Worm (Caenorhabditis elegans) whole organism, L4 larva: Measurements from ENCODE around the gene R05G6.5.

ENCODE experiments used
- F26F4.8 ChIP-seq: fragments of 200-800 bp; sonication (Bioruptor generic); conservative IDR thresholded peaks from 2 replicates; pipeline ENCODE4 v1.3.6; 2022; ENCODE audit warnings: missing genetic modification characterization, missing compliant biosample characterization
- F44E2.7 ChIP-seq: fragments of 200-800 bp; sonication (Bioruptor generic); IDR thresholded peaks from 2 replicates; pipeline ENCODE4 v2.1.2; 2022; ENCODE audit warnings: missing genetic modification characterization, missing compliant biosample characterization
- T20F7.1 ChIP-seq: fragments of 200-800 bp; sonication (Bioruptor generic); optimal IDR thresholded peaks from 2 replicates; lab custom pipeline; 2018; ENCODE audit warnings: mild to moderate bottlenecking, missing genetic modification characterization, missing compliant biosample characterization
- T26A8.4 ChIP-seq: fragments of 200-800 bp; sonication (Bioruptor generic); IDR thresholded peaks from 2 replicates; pipeline ENCODE4 v1.3.6; 2022; ENCODE audit warnings: missing genetic modification characterization, missing compliant biosample characterization
- Y105C5A.15 ChIP-seq: fragments of 200-800 bp; sonication (Bioruptor generic); IDR thresholded peaks from 2 replicates; pipeline ENCODE4 v1.3.6; 2022; ENCODE audit warnings: missing genetic modification characterization, missing compliant biosample characterization
- Y5F2A.4 ChIP-seq: fragments of 200-800 bp; sonication (Bioruptor generic); optimal IDR thresholded peaks from 2 replicates; lab custom pipeline; 2018; ENCODE audit warnings: mild to moderate bottlenecking, missing genetic modification characterization, missing compliant biosample characterization
- ama-1 ChIP-seq: fragments of 150-350 bp; optimal IDR thresholded peaks from 2 replicates; lab custom pipeline; 2014; ENCODE audit warnings: inconsistent platforms, mixed read lengths
- ceh-20 ChIP-seq: fragments of 200-800 bp; sonication (Bioruptor generic); IDR thresholded peaks from 2 replicates; pipeline ENCODE4 v1.3.6; 2022; ENCODE audit warnings: missing genetic modification reagents, missing genetic modification characterization, missing compliant biosample characterization
- ceh-28 ChIP-seq: fragments of 150-350 bp; optimal IDR thresholded peaks from 2 replicates; lab custom pipeline; 2014; ENCODE audit warnings: missing biosample characterization, missing genetic modification reagents, missing genetic modification characterization
- ceh-32 ChIP-seq: sonication (generic microtip); optimal IDR thresholded peaks from 2 replicates; lab custom pipeline; 2016; ENCODE audit warnings: mild to moderate bottlenecking, missing genetic modification characterization, missing compliant biosample characterization; ENCODE audit not compliant: poor library complexity
- ces-1 ChIP-seq: fragments of 150-350 bp; sonication (generic microtip); optimal IDR thresholded peaks from 4 replicates; lab custom pipeline; 2014; ENCODE audit warnings: missing biosample characterization, missing genetic modification reagents, missing genetic modification characterization
- daf-16 ChIP-seq, 3 experiments: sonication (generic microtip); optimal IDR thresholded peaks; 2 replicates each; lab custom pipeline; 2016 to 2017; ENCODE audit warnings: missing genetic modification characterization in 3 of 3, missing genetic modification reagents in 3 of 3, mild to moderate bottlenecking in 2 of 3, missing compliant biosample characterization in 2 of 3, missing biosample characterization in 1 of 3, moderate library complexity in 1 of 3
- dmd-6 ChIP-seq: fragments of 200-800 bp; sonication (Bioruptor generic); IDR thresholded peaks from 2 replicates; pipeline ENCODE4 v1.3.6; 2022; ENCODE audit warnings: missing genetic modification reagents, missing genetic modification characterization, missing compliant biosample characterization
- dmd-8 ChIP-seq: fragments of 200-800 bp; sonication (Bioruptor generic); IDR thresholded peaks from 2 replicates; pipeline ENCODE4 v1.3.6; 2022; ENCODE audit warnings: missing genetic modification characterization, missing compliant biosample characterization
- dpl-1 ChIP-seq: fragments of 150-350 bp; optimal IDR thresholded peaks from 2 replicates; lab custom pipeline; 2014; ENCODE audit warnings: missing biosample characterization, missing genetic modification reagents, missing genetic modification characterization
- duxl-1 ChIP-seq: sonication (generic microtip); optimal IDR thresholded peaks from 2 replicates; lab custom pipeline; 2016; ENCODE audit warnings: mild to moderate bottlenecking, missing genetic modification characterization, moderate library complexity, missing compliant biosample characterization; ENCODE audit not compliant: poor library complexity
- dve-1 ChIP-seq: sonication (generic microtip); optimal IDR thresholded peaks from 2 replicates; lab custom pipeline; 2017; ENCODE audit warnings: antibody characterized with exemption, mild to moderate bottlenecking, missing genetic modification characterization, missing compliant biosample characterization; ENCODE audit not compliant: insufficient read depth
- fos-1 ChIP-seq: fragments of 150-350 bp; optimal IDR thresholded peaks from 2 replicates; lab custom pipeline; 2014; ENCODE audit warnings: missing biosample characterization, missing genetic modification characterization
- hlh-11 ChIP-seq: fragments of 200-800 bp; sonication (Bioruptor generic); optimal IDR thresholded peaks from 2 replicates; lab custom pipeline; 2018; ENCODE audit warnings: mild to moderate bottlenecking, missing genetic modification characterization, missing compliant biosample characterization
- hlh-30 ChIP-seq: sonication (generic microtip); optimal IDR thresholded peaks from 2 replicates; lab custom pipeline; 2017; ENCODE audit warnings: antibody characterized with exemption, mild to moderate bottlenecking, missing genetic modification characterization, missing compliant biosample characterization; ENCODE audit not compliant: insufficient read depth
- lin-15B ChIP-seq: fragments of 150-350 bp; sonication (generic microtip); optimal IDR thresholded peaks from 3 replicates; lab custom pipeline; 2014; ENCODE audit warnings: missing biosample characterization, missing genetic modification characterization
- lin-29 ChIP-seq: fragments of 200-800 bp; sonication (Bioruptor generic); IDR thresholded peaks from 2 replicates; pipeline ENCODE4 v1.3.6; 2022; ENCODE audit warnings: missing genetic modification reagents, missing genetic modification characterization, missing compliant biosample characterization
- lir-3 ChIP-seq: sonication (generic microtip); optimal IDR thresholded peaks from 2 replicates; lab custom pipeline; 2016; ENCODE audit warnings: mild to moderate bottlenecking, missing genetic modification characterization, missing compliant biosample characterization
- lsy-2 ChIP-seq, 2 experiments: fragments of 150-350 bp in 1 of 2; sonication (generic microtip) in 1 of 2; optimal IDR thresholded peaks; 2 replicates each; lab custom pipeline; 2014 to 2017; ENCODE audit warnings: missing biosample characterization in 2 of 2, missing genetic modification characterization in 2 of 2
- madf-9 ChIP-seq: fragments of 200-800 bp; sonication (Bioruptor generic); conservative IDR thresholded peaks from 2 replicates; pipeline ENCODE4 v1.3.6; 2022; ENCODE audit warnings: missing genetic modification reagents, missing genetic modification characterization, missing compliant biosample characterization
- mdl-1 ChIP-seq, 2 experiments: fragments of 150-350 bp in 1 of 2; sonication (generic microtip) in 1 of 2; optimal IDR thresholded peaks; 2 replicates each; lab custom pipeline; 2014 to 2017; ENCODE audit warnings: missing biosample characterization in 2 of 2, missing genetic modification characterization in 2 of 2
- mep-1 ChIP-seq: fragments of 150-350 bp; sonication (generic microtip); optimal IDR thresholded peaks from 3 replicates; lab custom pipeline; 2014; ENCODE audit warnings: missing biosample characterization, missing genetic modification characterization
- mxl-3 ChIP-seq: fragments of 200-800 bp; sonication (Bioruptor generic); optimal IDR thresholded peaks from 2 replicates; lab custom pipeline; 2018; ENCODE audit warnings: mild to moderate bottlenecking, missing genetic modification characterization, missing compliant biosample characterization
- nhr-10 ChIP-seq: fragments of 150-350 bp; optimal IDR thresholded peaks from 2 replicates; lab custom pipeline; 2014; ENCODE audit warnings: missing biosample characterization, missing genetic modification characterization
- nhr-11 ChIP-seq: fragments of 150-350 bp; optimal IDR thresholded peaks from 2 replicates; lab custom pipeline; 2014; ENCODE audit warnings: missing biosample characterization, missing genetic modification characterization
- nhr-28 ChIP-seq: fragments of 150-350 bp; optimal IDR thresholded peaks from 2 replicates; lab custom pipeline; 2014; ENCODE audit warnings: missing biosample characterization, missing genetic modification characterization
- nhr-42 ChIP-seq: fragments of 200-800 bp; sonication (Bioruptor generic); IDR thresholded peaks from 2 replicates; pipeline ENCODE4 v1.3.6; 2022; ENCODE audit warnings: missing genetic modification characterization, missing compliant biosample characterization
- nhr-48 ChIP-seq: sonication (generic microtip); optimal IDR thresholded peaks from 2 replicates; lab custom pipeline; 2016; ENCODE audit warnings: mild to moderate bottlenecking, missing genetic modification characterization, missing compliant biosample characterization
- nhr-6 ChIP-seq: fragments of 150-350 bp; optimal IDR thresholded peaks from 2 replicates; lab custom pipeline; 2014; ENCODE audit warnings: missing biosample characterization, missing genetic modification characterization
- nhr-76 ChIP-seq: fragments of 150-350 bp; optimal IDR thresholded peaks from 2 replicates; lab custom pipeline; 2014; ENCODE audit warnings: missing biosample characterization, missing genetic modification characterization
- snpc-4 ChIP-seq: fragments of 150-350 bp; optimal IDR thresholded peaks from 2 replicates; lab custom pipeline; 2014; ENCODE audit warnings: missing biosample characterization, missing genetic modification characterization
- spr-3 ChIP-seq: fragments of 200-800 bp; sonication (Bioruptor generic); optimal IDR thresholded peaks from 2 replicates; lab custom pipeline; 2018; ENCODE audit warnings: mild to moderate bottlenecking, missing genetic modification characterization, missing compliant biosample characterization
- tag-97 ChIP-seq: fragments of 200-800 bp; sonication (Bioruptor generic); IDR thresholded peaks from 2 replicates; pipeline ENCODE4 v1.3.6; 2022; ENCODE audit warnings: missing genetic modification characterization, missing compliant biosample characterization
- unc-62 ChIP-seq, 3 experiments: fragments of 150-350 bp in 1 of 3; sonication (generic microtip); optimal IDR thresholded peaks in 2 of 3; peaks in 1 of 3; 1 replicate in 1 of 3; 2 replicates in 2 of 3; lab custom pipeline; 2014 to 2017; ENCODE audit warnings: missing biosample characterization in 3 of 3, missing genetic modification characterization in 3 of 3, missing genetic modification reagents in 3 of 3, missing genotype in 1 of 3
- zfp-2 ChIP-seq: sonication (generic microtip); optimal IDR thresholded peaks from 2 replicates; lab custom pipeline; 2016; ENCODE audit warnings: mild to moderate bottlenecking, missing genetic modification characterization, missing compliant biosample characterization
- zfp-3 ChIP-seq: fragments of 200-800 bp; sonication (Bioruptor generic); conservative IDR thresholded peaks from 2 replicates; pipeline ENCODE4 v1.3.6; 2022; ENCODE audit warnings: missing genetic modification reagents, missing genetic modification characterization, missing compliant biosample characterization
- zip-2 ChIP-seq: fragments of 150-350 bp; optimal IDR thresholded peaks from 2 replicates; lab custom pipeline; 2014; ENCODE audit warnings: missing biosample characterization, missing genetic modification characterization
- ztf-11 ChIP-seq: fragments of 150-350 bp; optimal IDR thresholded peaks from 2 replicates; lab custom pipeline; 2014; ENCODE audit warnings: missing biosample characterization, missing genetic modification characterization

R05G6.5 gene

ce11 chrIV:7507305-7507704, 862 bp upstream of the R05G6.5 start (continued):
- peak; percentile 62 for TF ChIP-seq nhr-28 (tag; lab: Kevin White, UChicago)
- TF ChIP-seq unc-62 (GFP tag; optimal IDR thresholded peaks at IDR 0.05 in 1 of 2; lab: Kevin White, UChicago) = peak in 1 of 2 experiments; percentile 96
- TF ChIP-seq unc-62 (tag; optimal IDR thresholded peaks at IDR 0.05; lab: Kevin White, UChicago) = no peak
- peak; percentile 33 for TF ChIP-seq ama-1 (lab: Kevin White, UChicago)
- TF ChIP-seq lin-29 (GFP tag; lab: Robert Waterston, UW) = no peak
- TF ChIP-seq nhr-6 (tag; lab: Kevin White, UChicago) = no peak
- peak in 1 of 2 experiments; percentile 6 for TF ChIP-seq daf-16 (GFP tag; optimal IDR thresholded peaks at IDR 0.05; lab: Kevin White, UChicago)
- peak; percentile 55 for TF ChIP-seq daf-16 (tag; optimal IDR thresholded peaks at IDR 0.05; lab: Kevin White, UChicago)
- no peak for TF ChIP-seq ceh-28 (tag; lab: Kevin White, UChicago)
- TF ChIP-seq spr-3 = no peak
- TF ChIP-seq nhr-42 (GFP tag; lab: Robert Waterston, UW) = no peak
- no peak for TF ChIP-seq zip-2
- TF ChIP-seq zfp-3 = no peak
- TF ChIP-seq ztf-11 (tag; lab: Kevin White, UChicago) = no peak
- TF ChIP-seq hlh-30 = peak; percentile 88
- no peak for TF ChIP-seq fos-1
- no peak for TF ChIP-seq ceh-20 (GFP tag; lab: Robert Waterston, UW)
- no peak for TF ChIP-seq F44E2.7
- no peak for TF ChIP-seq ces-1
- no peak for TF ChIP-seq zfp-2
- peak; percentile 42 for TF ChIP-seq dve-1
- TF ChIP-seq lin-15B (tag; lab: Kevin White, UChicago) = no peak
- TF ChIP-seq nhr-10 (tag; lab: Kevin White, UChicago) = no peak
- TF ChIP-seq lir-3 (tag; lab: Kevin White, UChicago) = no peak
- peak; percentile 34 for TF ChIP-seq nhr-11
- peak; percentile 55 for TF ChIP-seq dmd-6
- no peak for TF ChIP-seq tag-97 (GFP tag; lab: Robert Waterston, UW)
- TF ChIP-seq nhr-76 = no peak
- TF ChIP-seq T20F7.1 (GFP tag; lab: Kevin White, UChicago) = peak; percentile 7
- TF ChIP-seq dpl-1 (GFP tag; lab: Kevin White, UChicago) = peak; percentile 2
- peak; percentile 71 for TF ChIP-seq hlh-11 (tag; lab: Kevin White, UChicago)
- TF ChIP-seq T26A8.4 = no peak
- TF ChIP-seq Y5F2A.4 (GFP tag; lab: Kevin White, UChicago) = no peak
- TF ChIP-seq madf-9 (GFP tag; lab: Robert Waterston, UW) = no peak
- no peak for TF ChIP-seq ceh-32 (tag; lab: Kevin White, UChicago)
- no peak for TF ChIP-seq Y105C5A.15 (GFP tag; lab: Robert Waterston, UW)
- peak; percentile 13 to 52 for TF ChIP-seq lsy-2 (tag; optimal IDR thresholded peaks at IDR 0.05; lab: Kevin White, UChicago)
- peak in 1 of 2 experiments; percentile 48 for TF ChIP-seq mdl-1 (tag; optimal IDR thresholded peaks at IDR 0.05; lab: Kevin White, UChicago)
- no peak for TF ChIP-seq F26F4.8 (GFP tag; lab: Robert Waterston, UW)
- TF ChIP-seq mep-1 (tag; lab: Kevin White, UChicago) = peak; percentile 28
- peak; percentile 39 for TF ChIP-seq nhr-48 (tag; lab: Kevin White, UChicago)
- TF ChIP-seq mxl-3 (GFP tag; lab: Kevin White, UChicago) = peak; percentile 43
- TF ChIP-seq duxl-1 (tag; lab: Kevin White, UChicago) = peak; percentile 17
- no peak for TF ChIP-seq dmd-8 (GFP tag; lab: Robert Waterston, UW)
- no peak for TF ChIP-seq snpc-4 (tag; lab: Kevin White, UChicago)
